Fruit fly (Drosophila melanogaster) whole organism, embryonic: Measurements from ENCODE around the gene CG18748.

Source experiments
- Adf1 ChIP-seq: fragments of 200-800 bp; sonication (Bioruptor generic); IDR thresholded peaks from 2 replicates; pipeline ENCODE4 v1.3.6; 2022; ENCODE audit warnings: missing biosample characterization, missing genetic modification characterization
- Atf-2 ChIP-seq: fragments of 200-800 bp; sonication (Bioruptor generic); optimal IDR thresholded peaks from 2 replicates; lab custom pipeline; 2016; ENCODE audit warnings: missing biosample characterization, missing genetic modification characterization
- B-H1 ChIP-seq: fragments of 200-800 bp; sonication (Bioruptor generic); IDR thresholded peaks from 3 replicates; pipeline ENCODE4 v1.3.6; 2022; ENCODE audit warnings: missing biosample characterization, missing genetic modification characterization
- CG10565 ChIP-seq: fragments of 200-800 bp; sonication (Bioruptor generic); optimal IDR thresholded peaks from 3 replicates; lab custom pipeline; 2016; ENCODE audit warnings: missing biosample characterization, mild to moderate bottlenecking, missing genetic modification characterization
- CG14667 ChIP-seq: fragments of 200-800 bp; sonication (Bioruptor generic); IDR thresholded peaks from 2 replicates; pipeline ENCODE4 v1.3.6; 2022; ENCODE audit warnings: missing biosample characterization, missing genetic modification characterization
- CG15514 ChIP-seq: fragments of 200-800 bp; sonication (Bioruptor generic); optimal IDR thresholded peaks from 3 replicates; lab custom pipeline; 2017; ENCODE audit warnings: missing biosample characterization, missing genetic modification characterization, mild to moderate bottlenecking, moderate library complexity, missing genetic modification reagents
- CG17802 ChIP-seq: fragments of 200-800 bp; sonication (Bioruptor generic); optimal IDR thresholded peaks from 2 replicates; lab custom pipeline; 2018; ENCODE audit warnings: missing biosample characterization, mild to moderate bottlenecking, missing genetic modification characterization, moderate library complexity
- CG6683 ChIP-seq: fragments of 200-800 bp; sonication (Bioruptor generic); optimal IDR thresholded peaks from 2 replicates; lab custom pipeline; 2017; ENCODE audit warnings: missing biosample characterization, mild to moderate bottlenecking, missing genetic modification characterization, missing genetic modification reagents
- Hmr ChIP-seq: fragments of 200-800 bp; sonication (Bioruptor generic); optimal IDR thresholded peaks from 3 replicates; lab custom pipeline; 2017; ENCODE audit warnings: mild to moderate bottlenecking, missing biosample characterization, missing genetic modification reagents, missing genetic modification characterization
- Trl ChIP-seq, 3 experiments: fragments of >200 bp in 2 of 3; fragments of 200-800 bp in 1 of 3; sonication (Bioruptor generic) in 1 of 3; optimal IDR thresholded peaks; 2 replicates in 1 of 3; 3 replicates in 2 of 3; lab custom pipeline; 2016 to 2017; ENCODE audit warnings: missing biosample characterization in 1 of 3, missing genetic modification characterization in 1 of 3
- esg ChIP-seq: fragments of 200-800 bp; sonication (Bioruptor generic); conservative IDR thresholded peaks from 2 replicates; pipeline ENCODE4 v1.3.6; 2022; ENCODE audit warnings: missing biosample characterization, missing genetic modification characterization
- slou ChIP-seq: fragments of 200-800 bp; sonication (Bioruptor generic); optimal IDR thresholded peaks from 3 replicates; lab custom pipeline; 2016; ENCODE audit warnings: missing biosample characterization, missing genetic modification characterization

dm6 chr3R:7790583-7791034, 2.9 kb upstream of the CG18748 start, which contains the start of gene CG10086:
- TF ChIP-seq esg (GFP tag; lab: Robert Waterston, UW) (no peak), CG15514 (GFP tag; lab: Kevin White, UChicago) (no peak), slou (GFP tag; lab: Kevin White, UChicago) (no peak), Adf1 (GFP tag; lab: Robert Waterston, UW) (no peak; the same call in 1 of the 2 replicates), B-H1 (GFP tag; lab: Robert Waterston, UW) (no peak), CG10565 (GFP tag; lab: Kevin White, UChicago) (no peak), CG6683 (no peak), CG14667 (GFP tag; lab: Robert Waterston, UW) (no peak), Hmr (no peak), Atf-2 (GFP tag; lab: Kevin White, UChicago) (no peak), Trl (optimal IDR thresholded peaks at IDR 0.05; lab: Kevin White, UChicago) (no peak), Trl (GFP tag; optimal IDR thresholded peaks at IDR 0.05; lab: Kevin White, UChicago) (no peak), CG17802 (no peak)
